Worm (Caenorhabditis elegans): Measurements from ENCODE around the gene F31E3.12.

DNA sequence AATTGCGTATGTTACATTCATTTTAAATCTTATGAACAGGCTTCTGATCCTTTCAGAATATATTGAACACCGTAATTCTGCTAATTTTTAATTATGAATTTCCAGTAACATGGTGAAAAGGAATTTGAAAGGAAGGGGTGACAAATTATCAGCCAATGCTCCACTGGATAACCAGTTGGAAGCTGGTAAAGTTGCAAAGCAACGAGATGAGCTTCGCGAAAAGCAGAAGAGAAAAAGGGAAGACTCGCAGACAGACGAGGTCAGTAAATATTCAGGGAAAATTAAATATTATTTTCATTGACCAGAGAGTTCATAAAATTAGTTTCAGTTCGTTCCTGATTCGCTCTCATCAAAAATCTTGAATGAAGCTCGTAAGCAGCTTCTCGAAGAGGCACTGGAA is 37.3 kb upstream of the F31E3.12 start, which contains the start of gene byn-1:
- no peak for TF ChIP-seq skn-1 (tag; optimal IDR thresholded peaks at IDR 0.05)
- TF ChIP-seq ama-1 (optimal IDR thresholded peaks at IDR 0.05): no peak
- no peak for TF ChIP-seq nhr-237 (tag; optimal IDR thresholded peaks at IDR 0.05)
- no peak for TF ChIP-seq fkh-10 (GFP tag; optimal IDR thresholded peaks at IDR 0.05)
- TF ChIP-seq ztf-11 (tag; optimal IDR thresholded peaks at IDR 0.05): no peak
- no peak for TF ChIP-seq nhr-12 (tag; optimal IDR thresholded peaks at IDR 0.05)
- no peak for TF ChIP-seq fos-1 (tag; optimal IDR thresholded peaks at IDR 0.05)
- no peak for TF ChIP-seq pqm-1 (tag; optimal IDR thresholded peaks at IDR 0.05)
